Fruit fly (Drosophila melanogaster) whole organism, embryonic: ENCODE measurements around the gene jagn.

ENCODE experiments used
- Ada2b ChIP-seq: fragments of 200-800 bp; sonication (Bioruptor generic); IDR thresholded peaks from 2 replicates; pipeline ENCODE4 v1.3.6; 2022; ENCODE audit warnings: missing biosample characterization, missing genetic modification characterization
- B-H2 ChIP-seq: fragments of 200-800 bp; sonication (Bioruptor generic); optimal IDR thresholded peaks from 2 replicates; lab custom pipeline; 2018; ENCODE audit warnings: missing biosample characterization, mild to moderate bottlenecking, missing genetic modification characterization
- Blimp-1 ChIP-seq: fragments of 200-800 bp; sonication (Bioruptor generic); optimal IDR thresholded peaks from 3 replicates; lab custom pipeline; 2018; ENCODE audit warnings: missing biosample characterization, missing genetic modification characterization, mild to moderate bottlenecking, moderate library complexity, missing genetic modification reagents
- CG10147 ChIP-seq: fragments of 200-800 bp; sonication (Bioruptor generic); optimal IDR thresholded peaks from 2 replicates; lab custom pipeline; 2019; ENCODE audit warnings: missing biosample characterization, mild to moderate bottlenecking, missing genetic modification characterization, moderate library complexity
- CG10979 ChIP-seq: fragments of 200-800 bp; sonication (Bioruptor generic); optimal IDR thresholded peaks from 2 replicates; lab custom pipeline; 2018; ENCODE audit warnings: missing biosample characterization, mild to moderate bottlenecking, missing genetic modification characterization, moderate library complexity
- CG11247 ChIP-seq: fragments of 200-800 bp; sonication (Bioruptor generic); IDR thresholded peaks from 2 replicates; pipeline ENCODE4 v1.3.6; 2022; ENCODE audit warnings: missing biosample characterization, missing genetic modification characterization
- CG12071 ChIP-seq: fragments of 200-800 bp; sonication (Bioruptor generic); optimal IDR thresholded peaks from 3 replicates; lab custom pipeline; 2018; ENCODE audit warnings: missing biosample characterization, mild to moderate bottlenecking, missing genetic modification characterization
- CG12659 ChIP-seq: fragments of 200-800 bp; sonication (Bioruptor generic); optimal IDR thresholded peaks from 3 replicates; lab custom pipeline; 2017; ENCODE audit warnings: mild to moderate bottlenecking, missing biosample characterization, missing genetic modification reagents, missing genetic modification characterization
- CG13123 ChIP-seq: fragments of 200-800 bp; sonication (Bioruptor generic); optimal IDR thresholded peaks from 2 replicates; lab custom pipeline; 2016; ENCODE audit warnings: missing biosample characterization, missing genetic modification characterization
- CG13424 ChIP-seq: fragments of 200-800 bp; sonication (Bioruptor generic); optimal IDR thresholded peaks from 2 replicates; lab custom pipeline; 2019; ENCODE audit warnings: missing biosample characterization, mild to moderate bottlenecking, missing genetic modification characterization, moderate library complexity
- CG14441 ChIP-seq: fragments of 200-800 bp; sonication (Bioruptor generic); IDR thresholded peaks from 2 replicates; pipeline ENCODE4 v1.3.6; 2022; ENCODE audit warnings: missing biosample characterization, missing genetic modification characterization
- CG15514 ChIP-seq: fragments of 200-800 bp; sonication (Bioruptor generic); optimal IDR thresholded peaks from 3 replicates; lab custom pipeline; 2017; ENCODE audit warnings: missing biosample characterization, missing genetic modification characterization, mild to moderate bottlenecking, moderate library complexity, missing genetic modification reagents
- CG15696 ChIP-seq: fragments of 200-800 bp; sonication (Bioruptor generic); optimal IDR thresholded peaks from 2 replicates; lab custom pipeline; 2019; ENCODE audit warnings: missing biosample characterization, mild to moderate bottlenecking, missing genetic modification characterization, moderate library complexity
- CG18011 ChIP-seq: fragments of 200-800 bp; sonication (Bioruptor generic); optimal IDR thresholded peaks from 2 replicates; lab custom pipeline; 2017; ENCODE audit warnings: missing biosample characterization, missing genetic modification characterization, mild to moderate bottlenecking, moderate library complexity, missing genotype
- CG2889 ChIP-seq: fragments of 200-800 bp; sonication (Bioruptor generic); IDR thresholded peaks from 3 replicates; pipeline ENCODE4 v1.3.6; 2022; ENCODE audit warnings: missing biosample characterization, missing genetic modification characterization
- CG3995 ChIP-seq: fragments of 200-800 bp; sonication (Bioruptor generic); optimal IDR thresholded peaks from 3 replicates; lab custom pipeline; 2016; ENCODE audit warnings: missing biosample characterization, missing genetic modification characterization
- CG4424 ChIP-seq: fragments of 200-800 bp; sonication (Bioruptor generic); optimal IDR thresholded peaks from 3 replicates; lab custom pipeline; 2016; ENCODE audit warnings: missing biosample characterization, missing genetic modification characterization
- CG5180 ChIP-seq: fragments of 200-800 bp; sonication (Bioruptor generic); optimal IDR thresholded peaks from 3 replicates; lab custom pipeline; 2017; ENCODE audit warnings: missing biosample characterization, missing genetic modification characterization, mild to moderate bottlenecking, moderate library complexity, missing genetic modification reagents
- CG7987 ChIP-seq: fragments of 200-800 bp; sonication (Bioruptor generic); optimal IDR thresholded peaks from 2 replicates; lab custom pipeline; 2018; ENCODE audit warnings: missing biosample characterization, mild to moderate bottlenecking, missing genetic modification characterization, moderate library complexity
- CG9215 ChIP-seq: fragments of 200-800 bp; sonication (Bioruptor generic); IDR thresholded peaks from 2 replicates; pipeline ENCODE4 v1.3.6; 2022; ENCODE audit warnings: missing biosample characterization, missing genetic modification characterization
- CG9609 ChIP-seq: fragments of 200-800 bp; sonication (Bioruptor generic); optimal IDR thresholded peaks from 3 replicates; lab custom pipeline; 2016; ENCODE audit warnings: missing biosample characterization, missing genetic modification characterization
- D19A ChIP-seq: fragments of 200-800 bp; optimal IDR thresholded peaks from 3 replicates; lab custom pipeline; 2019; ENCODE audit warnings: missing biosample characterization, mild to moderate bottlenecking, missing genetic modification characterization, moderate library complexity
- Drgx ChIP-seq: fragments of 200-800 bp; sonication (Bioruptor generic); IDR thresholded peaks from 2 replicates; pipeline ENCODE4 v1.3.6; 2022; ENCODE audit warnings: missing biosample characterization, missing genetic modification characterization
- HLH4C ChIP-seq: fragments of 200-800 bp; sonication (Bioruptor generic); IDR thresholded peaks from 3 replicates; pipeline ENCODE4 v1.3.6; 2022; ENCODE audit warnings: missing biosample characterization, missing genetic modification characterization; ENCODE audit not compliant: partially characterized antibody
- HLH54F ChIP-seq: fragments of 200-800 bp; sonication (Bioruptor generic); optimal IDR thresholded peaks from 3 replicates; lab custom pipeline; 2016; ENCODE audit warnings: missing biosample characterization, missing genetic modification characterization
- HmgZ ChIP-seq: fragments of 200-800 bp; sonication (Bioruptor generic); optimal IDR thresholded peaks from 2 replicates; lab custom pipeline; 2018; ENCODE audit warnings: missing biosample characterization, mild to moderate bottlenecking, missing genetic modification characterization
- Hsf ChIP-seq: fragments of 200-800 bp; sonication (Bioruptor generic); optimal IDR thresholded peaks from 3 replicates; lab custom pipeline; 2016; ENCODE audit warnings: missing biosample characterization, missing genetic modification characterization
- Kr ChIP-seq: fragments of 200-800 bp; sonication (Bioruptor generic); optimal IDR thresholded peaks from 2 replicates; lab custom pipeline; 2017; ENCODE audit warnings: missing biosample characterization, mild to moderate bottlenecking, missing genetic modification characterization
- Mad ChIP-seq: fragments of 200-800 bp; sonication (Bioruptor generic); optimal IDR thresholded peaks from 2 replicates; lab custom pipeline; 2016; ENCODE audit warnings: missing biosample characterization, missing genetic modification characterization
- Nf-YC ChIP-seq: fragments of 200-800 bp; optimal IDR thresholded peaks from 3 replicates; lab custom pipeline; 2019; ENCODE audit warnings: missing biosample characterization, mild to moderate bottlenecking, missing genetic modification characterization, moderate library complexity
- Usf ChIP-seq: fragments of 200-800 bp; sonication (Bioruptor generic); optimal IDR thresholded peaks from 2 replicates; lab custom pipeline; 2017; ENCODE audit warnings: missing genotype, missing biosample characterization, missing genetic modification characterization
- da ChIP-seq: fragments of 200-800 bp; sonication (Bioruptor generic); optimal IDR thresholded peaks from 2 replicates; lab custom pipeline; 2016; ENCODE audit warnings: missing biosample characterization, missing genetic modification characterization
- dimm ChIP-seq: fragments of 200-800 bp; sonication (Bioruptor generic); IDR thresholded peaks from 2 replicates; pipeline ENCODE4 v1.3.6; 2022; ENCODE audit warnings: missing biosample characterization, missing genetic modification characterization
- disco-r ChIP-seq: fragments of 200-800 bp; sonication (Bioruptor generic); optimal IDR thresholded peaks from 2 replicates; lab custom pipeline; 2016; ENCODE audit warnings: missing biosample characterization, missing genetic modification characterization
- emc ChIP-seq: fragments of 200-800 bp; sonication (Bioruptor generic); optimal IDR thresholded peaks from 2 replicates; lab custom pipeline; 2016; ENCODE audit warnings: missing biosample characterization, missing genetic modification characterization
- exex ChIP-seq: fragments of 200-800 bp; sonication (Bioruptor generic); optimal IDR thresholded peaks from 4 replicates; lab custom pipeline; 2018; ENCODE audit warnings: missing biosample characterization, mild to moderate bottlenecking, missing genetic modification characterization, moderate library complexity
- fu2 ChIP-seq: fragments of 200-800 bp; sonication (Bioruptor generic); optimal IDR thresholded peaks from 2 replicates; lab custom pipeline; 2016; ENCODE audit warnings: missing biosample characterization, missing genetic modification characterization
- gcm2 ChIP-seq: fragments of 200-800 bp; sonication (Bioruptor generic); optimal IDR thresholded peaks from 2 replicates; lab custom pipeline; 2016; ENCODE audit warnings: missing biosample characterization, missing genetic modification characterization
- gsb-n ChIP-seq: fragments of 200-800 bp; sonication (Bioruptor generic); optimal IDR thresholded peaks from 3 replicates; lab custom pipeline; 2018; ENCODE audit warnings: missing biosample characterization, mild to moderate bottlenecking, missing genetic modification characterization
- gt ChIP-seq: fragments of 200-800 bp; sonication (Bioruptor generic); IDR thresholded peaks from 2 replicates; pipeline ENCODE4 v1.3.6; 2022; ENCODE audit warnings: missing biosample characterization, missing genetic modification characterization
- lab ChIP-seq: fragments of 200-800 bp; sonication (Bioruptor generic); optimal IDR thresholded peaks from 3 replicates; lab custom pipeline; 2017; ENCODE audit warnings: missing biosample characterization, missing genetic modification characterization, mild to moderate bottlenecking, moderate library complexity, missing genetic modification reagents
- nom ChIP-seq: fragments of 200-800 bp; sonication (Bioruptor generic); optimal IDR thresholded peaks from 2 replicates; lab custom pipeline; 2017; ENCODE audit warnings: missing biosample characterization, missing genetic modification characterization, mild to moderate bottlenecking, moderate library complexity, missing genetic modification reagents
- pzg ChIP-seq: fragments of 200-800 bp; sonication (Bioruptor generic); optimal IDR thresholded peaks from 3 replicates; lab custom pipeline; 2018; ENCODE audit warnings: missing biosample characterization, mild to moderate bottlenecking, missing genetic modification characterization, moderate library complexity
- rib ChIP-seq: fragments of 200-800 bp; sonication (Bioruptor generic); IDR thresholded peaks from 2 replicates; pipeline ENCODE4 v1.3.6; 2022; ENCODE audit warnings: missing biosample characterization, missing genetic modification characterization
- schlank ChIP-seq: fragments of 200-800 bp; sonication (Bioruptor generic); optimal IDR thresholded peaks from 2 replicates; lab custom pipeline; 2018; ENCODE audit warnings: missing biosample characterization, mild to moderate bottlenecking, missing genetic modification characterization
- shn ChIP-seq: fragments of 200-800 bp; sonication (Bioruptor generic); optimal IDR thresholded peaks from 3 replicates; lab custom pipeline; 2016; ENCODE audit warnings: missing biosample characterization, missing genetic modification characterization
- sna ChIP-seq: fragments of 200-800 bp; sonication (Bioruptor generic); IDR thresholded peaks from 2 replicates; pipeline ENCODE4 v1.3.6; 2022; ENCODE audit warnings: missing biosample characterization, missing genetic modification characterization; ENCODE audit not compliant: partially characterized antibody
- so ChIP-seq: fragments of 200-800 bp; sonication (Bioruptor generic); IDR thresholded peaks from 3 replicates; pipeline ENCODE4 v1.3.6; 2022; ENCODE audit warnings: missing biosample characterization, missing genetic modification characterization
- unpg ChIP-seq: fragments of 200-800 bp; sonication (Bioruptor generic); optimal IDR thresholded peaks from 3 replicates; lab custom pipeline; 2018; ENCODE audit warnings: missing biosample characterization, mild to moderate bottlenecking, missing genetic modification characterization, moderate library complexity
- usp ChIP-seq: fragments of >200 bp; optimal IDR thresholded peaks from 2 replicates; lab custom pipeline; 2017; ENCODE audit warnings: missing biosample characterization, missing genetic modification characterization
- zfh1 ChIP-seq: fragments of 200-800 bp; sonication (Bioruptor generic); IDR thresholded peaks from 3 replicates; pipeline ENCODE4 v1.3.6; 2022; ENCODE audit warnings: missing biosample characterization, missing genetic modification characterization

jagn gene

dm6 chr3R:5791497-5791896, 12.4 kb downstream of the jagn start, which contains the start of gene Hpf1 (continued):
- TF ChIP-seq fu2 (GFP tag; lab: Kevin White, UChicago), result peak; percentile 99
- TF ChIP-seq Kr, result peak; percentile 4
- TF ChIP-seq CG4424, result peak; percentile 98
- peak; percentile 99 for TF ChIP-seq HmgZ
- TF ChIP-seq gt, result peak; percentile 91
- TF ChIP-seq Blimp-1 (GFP tag; lab: Kevin White, UChicago), result peak; percentile 95
- TF ChIP-seq usp (GFP tag; lab: Kevin White, UChicago), result no peak
- peak; percentile 98 for TF ChIP-seq CG13424 (tag; lab: Kevin White, UChicago)
- TF ChIP-seq Ada2b (GFP tag; lab: Robert Waterston, UW), result peak; percentile 97
- peak; percentile 99 for TF ChIP-seq CG14441 (GFP tag; lab: Robert Waterston, UW)
- TF ChIP-seq HLH4C (GFP tag; lab: Robert Waterston, UW), result no peak
- TF ChIP-seq CG18011 (GFP tag; lab: Kevin White, UChicago), result peak; percentile 92
- peak; percentile 98 for TF ChIP-seq disco-r
- TF ChIP-seq exex (tag; lab: Kevin White, UChicago), result peak; percentile 92
- TF ChIP-seq Hsf (GFP tag; lab: Kevin White, UChicago), result peak; percentile 99
- peak; percentile 97 for TF ChIP-seq da
- peak; percentile 95 for TF ChIP-seq CG7987 (GFP tag; lab: Kevin White, UChicago)
- TF ChIP-seq Drgx (GFP tag; lab: Robert Waterston, UW), result peak; percentile 98
- TF ChIP-seq CG12659 (GFP tag; lab: Kevin White, UChicago), result peak; percentile 99
- peak; percentile 97 for TF ChIP-seq B-H2
- TF ChIP-seq zfh1 (GFP tag; lab: Robert Waterston, UW), result peak; percentile 98
- peak; percentile 95 for TF ChIP-seq CG13123 (GFP tag; lab: Kevin White, UChicago)
- TF ChIP-seq emc (GFP tag; lab: Kevin White, UChicago), result peak; percentile 97
- TF ChIP-seq nom, result peak; percentile 96
- peak; percentile 98 for TF ChIP-seq schlank (tag; lab: Kevin White, UChicago)
- peak; percentile 90 for TF ChIP-seq Nf-YC
- TF ChIP-seq CG10979 (tag; lab: Kevin White, UChicago), result peak; percentile 98
- TF ChIP-seq CG12071 (GFP tag; lab: Kevin White, UChicago), result peak; percentile 98
- TF ChIP-seq pzg (GFP tag; lab: Kevin White, UChicago), result peak; percentile 64
- TF ChIP-seq CG5180, result peak; percentile 88
- TF ChIP-seq rib (GFP tag; lab: Robert Waterston, UW), result peak; percentile 97
- TF ChIP-seq CG3995 (GFP tag; lab: Kevin White, UChicago), result peak; percentile 93
- TF ChIP-seq CG11247 (GFP tag; lab: Robert Waterston, UW), result peak; percentile 97
- peak; percentile 98 for TF ChIP-seq CG10147
- peak; percentile 94 for TF ChIP-seq D19A (tag; lab: Kevin White, UChicago)
- TF ChIP-seq CG15696 (tag; lab: Kevin White, UChicago), result peak; percentile 94
- TF ChIP-seq so (GFP tag; lab: Robert Waterston, UW), result peak; percentile 96
- peak; percentile 99 for TF ChIP-seq HLH54F (GFP tag; lab: Kevin White, UChicago)
- peak; percentile 96 for TF ChIP-seq gsb-n (tag; lab: Kevin White, UChicago)
- peak; percentile 92 for TF ChIP-seq dimm (GFP tag; lab: Robert Waterston, UW)
- peak; percentile 98 for TF ChIP-seq Mad (GFP tag; lab: Kevin White, UChicago)
- peak; percentile 96 for TF ChIP-seq CG2889 (GFP tag; lab: Robert Waterston, UW)
- TF ChIP-seq shn (GFP tag; lab: Kevin White, UChicago), result peak; percentile 99
- TF ChIP-seq unpg (GFP tag; lab: Kevin White, UChicago), result peak; percentile 99
- peak; percentile 97 for TF ChIP-seq CG9215 (GFP tag; lab: Robert Waterston, UW)
- TF ChIP-seq sna (GFP tag; lab: Robert Waterston, UW), result no peak
- TF ChIP-seq gcm2 (GFP tag; lab: Kevin White, UChicago), result peak; percentile 96
- TF ChIP-seq Usf (GFP tag; lab: Kevin White, UChicago), result peak; percentile 95
- TF ChIP-seq CG9609, result peak; percentile 99
- peak; percentile 99 for TF ChIP-seq lab (GFP tag; lab: Kevin White, UChicago)
- peak; percentile 94 for TF ChIP-seq CG15514
